Worm (Caenorhabditis elegans): ENCODE data around the gene T07C12.10.

Gene T07C12.10

ce11 chrV:9915021-9915420, 45.3 kb downstream of the T07C12.10 start, which contains the start of gene mec-9:
mec-9 (minus strand) TSS chrV:9915121.
- TF ChIP-seq ceh-16 (tag; optimal IDR thresholded peaks at IDR 0.05) = no peak
- TF ChIP-seq pha-4 (tag; optimal IDR thresholded peaks at IDR 0.05) = no peak
- TF ChIP-seq unc-62 (GFP tag; optimal IDR thresholded peaks at IDR 0.05) = no peak
- TF ChIP-seq elt-3 (tag; optimal IDR thresholded peaks at IDR 0.05) = no peak
- no peak for TF ChIP-seq nhr-77 (tag; optimal IDR thresholded peaks at IDR 0.05)
- TF ChIP-seq eor-1 (tag; optimal IDR thresholded peaks at IDR 0.05) = no peak
- TF ChIP-seq pqm-1 (tag; optimal IDR thresholded peaks at IDR 0.05) = no peak
- no peak for TF ChIP-seq elt-2 (tag; optimal IDR thresholded peaks at IDR 0.05)
- no peak for TF ChIP-seq lin-15B (tag; optimal IDR thresholded peaks at IDR 0.05)
- TF ChIP-seq ceh-9 (tag; optimal IDR thresholded peaks at IDR 0.05) = no peak
- no peak for TF ChIP-seq egl-27 (tag; optimal IDR thresholded peaks at IDR 0.05)
- no peak for TF ChIP-seq daf-12 (tag; optimal IDR thresholded peaks at IDR 0.05)

DNA sequence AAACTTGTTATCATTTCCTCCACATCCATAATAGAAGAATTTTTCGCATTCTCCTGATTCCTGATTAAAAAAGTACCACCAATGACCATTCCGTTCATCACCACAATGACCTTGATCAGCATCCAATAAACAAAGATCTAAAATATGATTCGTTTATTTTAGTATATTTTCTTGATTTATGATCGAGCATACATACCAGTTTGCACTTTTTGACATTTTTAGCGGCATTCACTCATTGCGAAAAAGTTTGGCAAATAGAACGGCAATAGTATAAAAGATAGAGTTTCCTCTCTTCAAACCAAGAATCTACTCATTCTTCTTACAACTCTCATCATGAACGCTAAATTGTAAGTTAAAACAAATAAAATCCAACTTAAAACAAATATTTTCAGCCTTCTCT, 46.4 kb downstream of the T07C12.10 start, which contains the start of gene fipr-10:
Gene fipr-10, plus strand, starts transcription at position 301 of the 400 bp plus-strand sequence.
- no peak for TF ChIP-seq nfya-1 (tag; optimal IDR thresholded peaks at IDR 0.05; ENCODE audit: insufficient read depth)
- no peak for TF ChIP-seq nhr-237 (tag; optimal IDR thresholded peaks at IDR 0.05)
- no peak for TF ChIP-seq egl-5 (tag; optimal IDR thresholded peaks at IDR 0.05)
- no peak for TF ChIP-seq hmg-11 (tag; optimal IDR thresholded peaks at IDR 0.05)
- TF ChIP-seq mdl-1 (tag; optimal IDR thresholded peaks at IDR 0.05) = no peak
- no peak for TF ChIP-seq nhr-11 (tag; optimal IDR thresholded peaks at IDR 0.05)
- no peak for TF ChIP-seq eor-1 (tag; optimal IDR thresholded peaks at IDR 0.05)
- no peak for TF ChIP-seq ceh-9 (tag; optimal IDR thresholded peaks at IDR 0.05)
- TF ChIP-seq nhr-77 (tag; optimal IDR thresholded peaks at IDR 0.05) = no peak
- no peak for TF ChIP-seq elt-1 (tag; optimal IDR thresholded peaks at IDR 0.05)
- TF ChIP-seq pqm-1 (tag; optimal IDR thresholded peaks at IDR 0.05) = no peak
- TF ChIP-seq ama-1 (optimal IDR thresholded peaks at IDR 0.05) = no peak
- TF ChIP-seq elt-3 (tag; optimal IDR thresholded peaks at IDR 0.05) = no peak
- no peak for TF ChIP-seq unc-62 (GFP tag; optimal IDR thresholded peaks at IDR 0.05)

ce11 chrV:9911165-9911564, 49.1 kb downstream of the T07C12.10 start:
- no peak for TF ChIP-seq nhr-237 (tag; optimal IDR thresholded peaks at IDR 0.05)
- TF ChIP-seq ztf-4 (tag; optimal IDR thresholded peaks at IDR 0.05) = no peak
- peak; percentile 57 for TF ChIP-seq elt-1 (tag; optimal IDR thresholded peaks at IDR 0.05)
- TF ChIP-seq lsy-12 (tag; optimal IDR thresholded peaks at IDR 0.05) = no peak
- no peak for TF ChIP-seq ZK546.5 (tag; optimal IDR thresholded peaks at IDR 0.05)
